Worm (Caenorhabditis elegans) whole organism, L1 larva: ENCODE results near the gene F11D11.21.

ENCODE experiments used
- C34B4.2 ChIP-seq: sonication (generic microtip); optimal IDR thresholded peaks from 2 replicates; lab custom pipeline; 2017; ENCODE audit warnings: mild to moderate bottlenecking, missing genetic modification characterization, missing compliant biosample characterization
- ama-1 ChIP-seq: fragments of 150-350 bp; optimal IDR thresholded peaks from 2 replicates; lab custom pipeline; 2014
- blmp-1 ChIP-seq: fragments of 150-350 bp; optimal IDR thresholded peaks from 2 replicates; lab custom pipeline; 2014; ENCODE audit warnings: missing biosample characterization, missing genetic modification characterization
- ceh-63 ChIP-seq: fragments of 200-800 bp; sonication (Bioruptor generic); optimal IDR thresholded peaks from 2 replicates; lab custom pipeline; 2018; ENCODE audit warnings: mild to moderate bottlenecking, missing genetic modification characterization, missing compliant biosample characterization
- ceh-8 ChIP-seq: fragments of 200-800 bp; sonication (Bioruptor generic); optimal IDR thresholded peaks from 2 replicates; lab custom pipeline; 2018; ENCODE audit warnings: mild to moderate bottlenecking, missing genetic modification characterization, moderate library complexity, missing compliant biosample characterization
- ceh-90 ChIP-seq: sonication (generic microtip); optimal IDR thresholded peaks from 2 replicates; lab custom pipeline; 2016; ENCODE audit warnings: missing genetic modification characterization, missing compliant biosample characterization
- ces-1 ChIP-seq: fragments of 150-350 bp; optimal IDR thresholded peaks from 2 replicates; lab custom pipeline; 2014; ENCODE audit warnings: missing biosample characterization, missing genetic modification reagents, missing genetic modification characterization
- dsc-1 ChIP-seq: sonication (generic microtip); optimal IDR thresholded peaks from 2 replicates; lab custom pipeline; 2016; ENCODE audit warnings: mild to moderate bottlenecking, missing genetic modification characterization, missing compliant biosample characterization
- efl-1 ChIP-seq, 4 experiments: fragments of 150-350 bp; optimal IDR thresholded peaks in 3 of 4; peaks in 1 of 4; 1 replicate in 1 of 4; 2 replicates in 3 of 4; lab custom pipeline; 2014; ENCODE audit warnings: missing biosample characterization in 2 of 4, missing genetic modification characterization in 2 of 4, missing genetic modification reagents in 2 of 4
- efl-3 ChIP-seq: fragments of 200-800 bp; sonication (Bioruptor generic); optimal IDR thresholded peaks from 2 replicates; lab custom pipeline; 2018; ENCODE audit warnings: mild to moderate bottlenecking, missing genetic modification characterization, missing compliant biosample characterization
- elt-2 ChIP-seq: sonication (generic microtip); optimal IDR thresholded peaks from 2 replicates; lab custom pipeline; 2016; ENCODE audit warnings: missing genetic modification characterization, mild to moderate bottlenecking, inconsistent platforms, missing compliant biosample characterization, missing genetic modification reagents
- elt-3 ChIP-seq, 6 experiments: fragments of 150-350 bp in 1 of 6; sonication (generic microtip); optimal IDR thresholded peaks; 2 replicates each; lab custom pipeline; 2017 to 2018; ENCODE audit warnings: missing biosample characterization in 6 of 6, missing genetic modification characterization in 6 of 6, inconsistent platforms in 1 of 6
- ets-5 ChIP-seq: fragments of 200-800 bp; sonication (Bioruptor generic); IDR thresholded peaks from 2 replicates; pipeline ENCODE4 v1.3.6; 2022; ENCODE audit warnings: missing genetic modification characterization, missing compliant biosample characterization
- grh-1 ChIP-seq: fragments of 200-800 bp; sonication (Bioruptor generic); IDR thresholded peaks from 2 replicates; pipeline ENCODE4 v1.3.6; 2022; ENCODE audit warnings: missing genetic modification reagents, missing genetic modification characterization, missing compliant biosample characterization
- hlh-4 ChIP-seq: sonication (generic microtip); optimal IDR thresholded peaks from 2 replicates; lab custom pipeline; 2016; ENCODE audit warnings: mild to moderate bottlenecking, missing genetic modification characterization, missing compliant biosample characterization
- jun-1 ChIP-seq: fragments of 150-350 bp; optimal IDR thresholded peaks from 2 replicates; lab custom pipeline; 2014; ENCODE audit warnings: missing biosample characterization, missing genetic modification reagents, missing genetic modification characterization
- lsy-2 ChIP-seq, 2 experiments: fragments of 150-350 bp; optimal IDR thresholded peaks; 2 replicates each; lab custom pipeline; 2014; ENCODE audit warnings: missing biosample characterization in 2 of 2, missing genetic modification characterization in 2 of 2
- mdl-1 ChIP-seq, 2 experiments: fragments of 150-350 bp; optimal IDR thresholded peaks; 2 replicates each; lab custom pipeline; 2014 to 2017; ENCODE audit warnings: missing biosample characterization in 2 of 2, missing genetic modification characterization in 2 of 2, inconsistent platforms in 1 of 2
- mef-2 ChIP-seq: fragments of 150-350 bp; optimal IDR thresholded peaks from 2 replicates; lab custom pipeline; 2014; ENCODE audit warnings: missing biosample characterization, missing genetic modification characterization
- mep-1 ChIP-seq: fragments of 150-350 bp; optimal IDR thresholded peaks from 2 replicates; lab custom pipeline; 2014; ENCODE audit warnings: missing biosample characterization, missing genetic modification characterization
- nhr-11 ChIP-seq: fragments of 150-350 bp; optimal IDR thresholded peaks from 2 replicates; lab custom pipeline; 2014; ENCODE audit warnings: missing biosample characterization, missing genetic modification characterization
- nhr-237 ChIP-seq: fragments of 150-350 bp; optimal IDR thresholded peaks from 2 replicates; lab custom pipeline; 2014; ENCODE audit warnings: missing biosample characterization, missing genetic modification characterization
- nhr-47 ChIP-seq: sonication (generic microtip); optimal IDR thresholded peaks from 2 replicates; lab custom pipeline; 2016; ENCODE audit warnings: mild to moderate bottlenecking, missing genetic modification characterization, moderate library complexity, missing compliant biosample characterization
- nhr-77 ChIP-seq: fragments of 150-350 bp; optimal IDR thresholded peaks from 2 replicates; lab custom pipeline; 2014; ENCODE audit warnings: missing biosample characterization, missing genetic modification characterization
- nhr-85 ChIP-seq: sonication (generic microtip); peaks from one replicate; lab custom pipeline; 2016; ENCODE audit warnings: missing genetic modification characterization, inconsistent platforms, missing compliant biosample characterization
- pag-3 ChIP-seq: sonication (generic microtip); optimal IDR thresholded peaks from 2 replicates; lab custom pipeline; 2017; ENCODE audit warnings: missing genetic modification characterization, mild to moderate bottlenecking, missing compliant biosample characterization, antibody characterized with exemption, borderline replicate concordance; ENCODE audit not compliant: insufficient read depth
- skn-1 ChIP-seq: fragments of 150-350 bp; optimal IDR thresholded peaks from 2 replicates; lab custom pipeline; 2014; ENCODE audit warnings: missing biosample characterization, missing genetic modification characterization
- snu-23 ChIP-seq: sonication (generic microtip); optimal IDR thresholded peaks from 2 replicates; lab custom pipeline; 2016; ENCODE audit warnings: missing genetic modification characterization, missing compliant biosample characterization
- sptf-1 ChIP-seq: fragments of 150-350 bp; optimal IDR thresholded peaks from 2 replicates; lab custom pipeline; 2014; ENCODE audit warnings: missing biosample characterization, missing genetic modification characterization
- sup-37 ChIP-seq: fragments of 200-800 bp; sonication (Bioruptor generic); optimal IDR thresholded peaks from 2 replicates; lab custom pipeline; 2018; ENCODE audit warnings: mild to moderate bottlenecking, missing genetic modification characterization, missing compliant biosample characterization
- unc-30 ChIP-seq: sonication (generic microtip); optimal IDR thresholded peaks from 2 replicates; lab custom pipeline; 2017; ENCODE audit warnings: missing biosample characterization, missing genetic modification characterization
- vab-15 ChIP-seq: sonication (generic microtip); optimal IDR thresholded peaks from 2 replicates; lab custom pipeline; 2017; ENCODE audit warnings: missing genotype, mild to moderate bottlenecking, missing genetic modification characterization, missing compliant biosample characterization
- xbp-1 ChIP-seq: sonication (generic microtip); optimal IDR thresholded peaks from 2 replicates; lab custom pipeline; 2016; ENCODE audit warnings: missing genetic modification characterization, missing compliant biosample characterization
- zip-4 ChIP-seq: fragments of 200-800 bp; sonication (Bioruptor generic); optimal IDR thresholded peaks from 2 replicates; lab custom pipeline; 2018; ENCODE audit warnings: mild to moderate bottlenecking, missing genetic modification characterization, moderate library complexity, missing compliant biosample characterization
- ztf-4 ChIP-seq: fragments of 150-350 bp; optimal IDR thresholded peaks from 2 replicates; lab custom pipeline; 2014; ENCODE audit warnings: missing biosample characterization, missing genetic modification characterization

The F11D11.21 gene

ce11 chrV:18722510-18723299 lies 27.6 kb downstream of the F11D11.21 start:
- TF ChIP-seq ets-5 (0 out of 2 replicates have a peak, but pooled peaks have one; percentile 28), efl-1 (optimal IDR thresholded peaks at IDR 0.05; lab: Kevin White, UChicago) (no peak), efl-1 (GFP tag; optimal IDR thresholded peaks at IDR 0.05 in 1 of 2; lab: Kevin White, UChicago) (peak in 1 of 2 experiments; percentile 64), skn-1 (tag; lab: Kevin White, UChicago) (no peak), ceh-63 (GFP tag; lab: Kevin White, UChicago) (peak; percentile 22), sptf-1 (tag; lab: Kevin White, UChicago) (peak; percentile 100)
- TF ChIP-seq, all 84 proteins: peak for 4

ce11 chrV:18721873-18722272 lies 28.5 kb downstream of the F11D11.21 start:
- no peak for TF ChIP-seq efl-3 (GFP tag; lab: Kevin White, UChicago)
- no peak for TF ChIP-seq sup-37 (GFP tag; lab: Kevin White, UChicago)
- TF ChIP-seq grh-1 (GFP tag; lab: Robert Waterston, UW): 0 out of 2 replicates have a peak, but pooled peaks have one; percentile 15

ce11 chrV:18719956-18720489 lies 30.3 kb downstream of the F11D11.21 start, which contains the start of gene Y17D7C.2:
Y17D7C.2 (minus strand) TSS chrV:18719987.
- TF ChIP-seq grh-1 (GFP tag; lab: Robert Waterston, UW): 0 out of 2 replicates have a peak, but pooled peaks have one; percentile 42
- no peak for TF ChIP-seq pag-3 (tag; lab: Kevin White, UChicago)
- TF ChIP-seq mef-2: no peak
- no peak for TF ChIP-seq efl-3 (GFP tag; lab: Kevin White, UChicago)
- TF ChIP-seq ces-1 (GFP tag; lab: Kevin White, UChicago): no peak
- TF ChIP-seq elt-3 (tag; optimal IDR thresholded peaks at IDR 0.05; lab: Kevin White, UChicago): no peak
- no peak for TF ChIP-seq ztf-4 (tag; lab: Kevin White, UChicago)
- no peak for TF ChIP-seq snu-23
- peak; percentile 75 for TF ChIP-seq nhr-85 (tag; lab: Kevin White, UChicago)
- no peak for TF ChIP-seq blmp-1 (tag; lab: Kevin White, UChicago)
- no peak for TF ChIP-seq dsc-1 (tag; lab: Kevin White, UChicago)
- peak; percentile 24 for TF ChIP-seq elt-2 (tag; lab: Kevin White, UChicago)
- TF ChIP-seq ceh-90 (tag; lab: Kevin White, UChicago): no peak
- TF ChIP-seq xbp-1 (tag; lab: Kevin White, UChicago): no peak
- TF ChIP-seq C34B4.2 (tag; lab: Kevin White, UChicago): peak; percentile 14
- TF ChIP-seq mep-1 (tag; lab: Kevin White, UChicago): no peak
- TF ChIP-seq jun-1: no peak
- TF ChIP-seq vab-15 (tag; lab: Kevin White, UChicago): no peak
- TF ChIP-seq unc-30 (tag; lab: Kevin White, UChicago): no peak
- no peak for TF ChIP-seq efl-1 (optimal IDR thresholded peaks at IDR 0.05; lab: Kevin White, UChicago)
- peak in 1 of 2 experiments; percentile 87 for TF ChIP-seq efl-1 (GFP tag; optimal IDR thresholded peaks at IDR 0.05 in 1 of 2; lab: Kevin White, UChicago)
- TF ChIP-seq nhr-11 (tag; lab: Kevin White, UChicago): no peak
- no peak for TF ChIP-seq lsy-2 (tag; optimal IDR thresholded peaks at IDR 0.05; lab: Kevin White, UChicago)
- no peak for TF ChIP-seq ceh-8 (GFP tag; lab: Kevin White, UChicago)
- no peak for TF ChIP-seq ama-1
- no peak for TF ChIP-seq nhr-47 (tag; lab: Kevin White, UChicago)
- no peak for TF ChIP-seq ceh-63 (GFP tag; lab: Kevin White, UChicago)
- TF ChIP-seq mdl-1 (tag; optimal IDR thresholded peaks at IDR 0.05; lab: Kevin White, UChicago): no peak
- TF ChIP-seq nhr-237 (tag; lab: Kevin White, UChicago): no peak
- TF ChIP-seq ets-5: 0 out of 2 replicates have a peak, but pooled peaks have one; percentile 79
- no peak for TF ChIP-seq nhr-77 (tag; lab: Kevin White, UChicago)
- TF ChIP-seq, all 84 proteins: peak for 6

- TF ChIP-seq efl-1 (optimal IDR thresholded peaks at IDR 0.05; lab: Kevin White, UChicago) (no peak), efl-1 (GFP tag; optimal IDR thresholded peaks at IDR 0.05 in 1 of 2; lab: Kevin White, UChicago) (peak in 1 of 2 experiments; percentile 91), zip-4 (no peak), hlh-4 (no peak)
These were observed 30.9 kb downstream of the F11D11.21 start for ce11 chrV:18719412-18719811.
